Worm (Caenorhabditis elegans): Measurements from ENCODE around the gene lsm-3.

DNA sequence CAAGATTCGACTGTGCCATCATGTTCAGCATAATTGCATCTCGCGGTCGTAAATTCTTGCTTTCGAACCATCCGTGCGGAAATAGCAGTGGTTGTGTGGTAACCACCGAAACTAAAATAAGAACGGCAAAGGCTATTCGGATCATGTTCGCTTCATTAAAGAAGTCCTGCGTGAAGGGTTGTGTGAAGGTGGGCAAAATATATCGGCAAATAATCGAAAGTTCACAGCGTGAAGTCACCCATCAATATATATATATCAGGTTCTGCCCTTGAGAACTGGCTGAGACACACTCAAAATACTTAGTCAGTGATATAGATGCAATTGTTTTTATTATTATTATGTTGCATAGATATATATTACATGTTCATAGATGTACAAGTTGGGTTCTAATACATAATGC lies 21.0 kb downstream of the lsm-3 start, which contains the start of gene Y62E10A.19:
- TF ChIP-seq F49E8.2 (tag; optimal IDR thresholded peaks at IDR 0.05; ENCODE audit: insufficient read depth) (no peak), let-607 (tag; optimal IDR thresholded peaks at IDR 0.05) (no peak), ama-1 (optimal IDR thresholded peaks at IDR 0.05) (no peak), ama-1 (GFP tag; optimal IDR thresholded peaks at IDR 0.05) (no peak)
